Fruit fly (Drosophila melanogaster) whole organism, embryonic: ENCODE data around the gene CG5196.
A peak's percentile ranks its signal among the peaks of the same experiment; 100 is the strongest.

Experiments
- Abd-B ChIP-seq: fragments of 200-800 bp; sonication (Bioruptor generic); optimal IDR thresholded peaks from 2 replicates; lab custom pipeline; 2018; ENCODE audit warnings: missing biosample characterization, mild to moderate bottlenecking, missing genetic modification characterization, moderate library complexity
- Atf-2 ChIP-seq: fragments of 200-800 bp; sonication (Bioruptor generic); optimal IDR thresholded peaks from 2 replicates; lab custom pipeline; 2016; ENCODE audit warnings: missing biosample characterization, missing genetic modification characterization
- B-H1 ChIP-seq: fragments of 200-800 bp; sonication (Bioruptor generic); IDR thresholded peaks from 3 replicates; pipeline ENCODE4 v1.3.6; 2022; ENCODE audit warnings: missing biosample characterization, missing genetic modification characterization
- Bgb ChIP-seq: fragments of 200-800 bp; sonication (Bioruptor generic); IDR thresholded peaks from 2 replicates; pipeline ENCODE4 v1.3.6; 2022; ENCODE audit warnings: missing biosample characterization, missing genetic modification characterization; ENCODE audit not compliant: partially characterized antibody
- CG10565 ChIP-seq: fragments of 200-800 bp; sonication (Bioruptor generic); optimal IDR thresholded peaks from 3 replicates; lab custom pipeline; 2016; ENCODE audit warnings: missing biosample characterization, mild to moderate bottlenecking, missing genetic modification characterization
- CG10959 ChIP-seq: fragments of 200-800 bp; sonication (Bioruptor generic); IDR thresholded peaks from 2 replicates; pipeline ENCODE4 v1.3.6; 2022; ENCODE audit warnings: missing biosample characterization, missing genetic modification characterization
- CG11723 ChIP-seq: fragments of 200-800 bp; sonication (Bioruptor generic); optimal IDR thresholded peaks from 2 replicates; lab custom pipeline; 2017; ENCODE audit warnings: missing biosample characterization, mild to moderate bottlenecking, missing genetic modification characterization
- CG12659 ChIP-seq: fragments of 200-800 bp; sonication (Bioruptor generic); optimal IDR thresholded peaks from 3 replicates; lab custom pipeline; 2017; ENCODE audit warnings: mild to moderate bottlenecking, missing biosample characterization, missing genetic modification reagents, missing genetic modification characterization
- CG1529 ChIP-seq: fragments of 200-800 bp; sonication (Bioruptor generic); optimal IDR thresholded peaks from 3 replicates; lab custom pipeline; 2018; ENCODE audit warnings: missing biosample characterization, missing genetic modification characterization
- CG1602 ChIP-seq: fragments of 200-800 bp; sonication (Bioruptor generic); optimal IDR thresholded peaks from 3 replicates; lab custom pipeline; 2016; ENCODE audit warnings: missing biosample characterization, missing genetic modification characterization
- CG18599 ChIP-seq: fragments of 200-800 bp; sonication (Bioruptor generic); optimal IDR thresholded peaks from 3 replicates; lab custom pipeline; 2017; ENCODE audit warnings: missing biosample characterization, missing genetic modification characterization, mild to moderate bottlenecking, moderate library complexity, missing genetic modification reagents
- CG2875 ChIP-seq: fragments of 200-800 bp; sonication (Bioruptor generic); optimal IDR thresholded peaks from 2 replicates; lab custom pipeline; 2017; ENCODE audit warnings: missing biosample characterization, mild to moderate bottlenecking, missing genetic modification characterization, missing genetic modification reagents
- CG33213 ChIP-seq: fragments of 200-800 bp; sonication (Bioruptor generic); optimal IDR thresholded peaks from 3 replicates; lab custom pipeline; 2016; ENCODE audit warnings: missing biosample characterization, missing genetic modification characterization
- CG4730 ChIP-seq: fragments of 200-800 bp; sonication (Bioruptor generic); IDR thresholded peaks from 2 replicates; pipeline ENCODE4 v1.3.6; 2022; ENCODE audit warnings: missing biosample characterization, missing genetic modification characterization
- CG6175 ChIP-seq: fragments of 200-800 bp; sonication (Bioruptor generic); IDR thresholded peaks from 3 replicates; pipeline ENCODE4 v1.3.6; 2022; ENCODE audit warnings: missing biosample characterization, missing genetic modification characterization
- CG6791 ChIP-seq: fragments of 200-800 bp; sonication (Bioruptor generic); IDR thresholded peaks from 3 replicates; pipeline ENCODE4 v1.3.6; 2022; ENCODE audit warnings: missing biosample characterization, missing genetic modification characterization; ENCODE audit not compliant: partially characterized antibody
- CG7271 ChIP-seq: fragments of 200-800 bp; sonication (Bioruptor generic); optimal IDR thresholded peaks from 2 replicates; lab custom pipeline; 2018; ENCODE audit warnings: missing biosample characterization, mild to moderate bottlenecking, missing genetic modification characterization, moderate library complexity
- CG8281 ChIP-seq: fragments of 200-800 bp; sonication (Bioruptor generic); optimal IDR thresholded peaks from 2 replicates; lab custom pipeline; 2018; ENCODE audit warnings: missing biosample characterization, mild to moderate bottlenecking, missing genetic modification characterization, moderate library complexity
- CG8290 ChIP-seq, 3 experiments: fragments of 200-800 bp; sonication (Bioruptor generic); optimal IDR thresholded peaks; 2 replicates each; lab custom pipeline; 2016 to 2019; ENCODE audit warnings: missing biosample characterization in 3 of 3, missing genetic modification characterization in 3 of 3, mild to moderate bottlenecking in 2 of 3, moderate library complexity in 1 of 3
- Dbx ChIP-seq: fragments of 200-800 bp; sonication (Bioruptor generic); IDR thresholded peaks from 3 replicates; pipeline ENCODE4 v1.3.6; 2022; ENCODE audit warnings: missing biosample characterization, missing genetic modification characterization
- HLH4C ChIP-seq: fragments of 200-800 bp; sonication (Bioruptor generic); IDR thresholded peaks from 3 replicates; pipeline ENCODE4 v1.3.6; 2022; ENCODE audit warnings: missing biosample characterization, missing genetic modification characterization; ENCODE audit not compliant: partially characterized antibody
- Hand ChIP-seq: fragments of 200-800 bp; sonication (Bioruptor generic); optimal IDR thresholded peaks from 2 replicates; lab custom pipeline; 2017; ENCODE audit warnings: mild to moderate bottlenecking, missing biosample characterization, missing genetic modification reagents, missing genetic modification characterization
- Hr78 ChIP-seq, 2 experiments: fragments of 200-800 bp in 1 of 2; fragments of >200 bp in 1 of 2; sonication (Bioruptor generic) in 1 of 2; optimal IDR thresholded peaks; 2 replicates each; lab custom pipeline; 2017 to 2019; ENCODE audit warnings: missing biosample characterization in 2 of 2, missing genetic modification characterization in 2 of 2, mild to moderate bottlenecking in 1 of 2, moderate library complexity in 1 of 2
- Oaz ChIP-seq: fragments of 200-800 bp; sonication (Bioruptor generic); IDR thresholded peaks from 2 replicates; pipeline ENCODE4 v1.3.6; 2022; ENCODE audit warnings: missing biosample characterization, missing genetic modification characterization
- Sox100B ChIP-seq: fragments of 200-800 bp; sonication (Bioruptor generic); optimal IDR thresholded peaks from 3 replicates; lab custom pipeline; 2018; ENCODE audit warnings: missing biosample characterization, mild to moderate bottlenecking, missing genetic modification characterization
- Ssrp ChIP-seq: fragments of 200-800 bp; sonication (Bioruptor generic); optimal IDR thresholded peaks from 2 replicates; lab custom pipeline; 2018; ENCODE audit warnings: missing biosample characterization, mild to moderate bottlenecking, missing genetic modification characterization, moderate library complexity
- YL-1 ChIP-seq: fragments of 200-800 bp; sonication (Bioruptor generic); optimal IDR thresholded peaks from 3 replicates; lab custom pipeline; 2017; ENCODE audit warnings: missing biosample characterization, mild to moderate bottlenecking, missing genetic modification characterization
- ci ChIP-seq: fragments of 200-800 bp; sonication (Bioruptor generic); IDR thresholded peaks from 3 replicates; pipeline ENCODE4 v1.3.6; 2022; ENCODE audit warnings: missing biosample characterization, missing genetic modification characterization
- corto ChIP-seq: fragments of 200-800 bp; sonication (Bioruptor generic); optimal IDR thresholded peaks from 2 replicates; lab custom pipeline; 2016; ENCODE audit warnings: missing biosample characterization, mild to moderate bottlenecking, missing genetic modification characterization, moderate library complexity
- crc ChIP-seq: fragments of 200-800 bp; sonication (Bioruptor generic); optimal IDR thresholded peaks from 2 replicates; lab custom pipeline; 2016; ENCODE audit warnings: missing biosample characterization, missing genetic modification characterization
- disco-r ChIP-seq: fragments of 200-800 bp; sonication (Bioruptor generic); optimal IDR thresholded peaks from 2 replicates; lab custom pipeline; 2016; ENCODE audit warnings: missing biosample characterization, missing genetic modification characterization
- dmrt11E ChIP-seq: fragments of 200-800 bp; sonication (Bioruptor generic); optimal IDR thresholded peaks from 3 replicates; lab custom pipeline; 2018; ENCODE audit warnings: missing biosample characterization, mild to moderate bottlenecking, missing genetic modification characterization, moderate library complexity
- esg ChIP-seq: fragments of 200-800 bp; sonication (Bioruptor generic); conservative IDR thresholded peaks from 2 replicates; pipeline ENCODE4 v1.3.6; 2022; ENCODE audit warnings: missing biosample characterization, missing genetic modification characterization
- fd3F ChIP-seq: fragments of 200-800 bp; sonication (Bioruptor generic); optimal IDR thresholded peaks from 2 replicates; lab custom pipeline; 2018; ENCODE audit warnings: missing biosample characterization, mild to moderate bottlenecking, missing genetic modification characterization, moderate library complexity
- gce ChIP-seq: fragments of 200-800 bp; sonication (Bioruptor generic); IDR thresholded peaks from 3 replicates; pipeline ENCODE4 v1.3.6; 2022; ENCODE audit warnings: missing biosample characterization, missing genetic modification characterization
- grau ChIP-seq: fragments of 200-800 bp; optimal IDR thresholded peaks from 3 replicates; lab custom pipeline; 2019; ENCODE audit warnings: missing biosample characterization, mild to moderate bottlenecking, missing genetic modification characterization, moderate library complexity
- hb ChIP-seq: fragments of 200-800 bp; sonication (Bioruptor generic); IDR thresholded peaks from 3 replicates; pipeline ENCODE4 v1.3.6; 2022; ENCODE audit warnings: missing biosample characterization, missing genetic modification characterization; ENCODE audit not compliant: partially characterized antibody
- mirr ChIP-seq: fragments of 200-800 bp; sonication (Bioruptor generic); optimal IDR thresholded peaks from 3 replicates; lab custom pipeline; 2018; ENCODE audit warnings: missing biosample characterization, mild to moderate bottlenecking, missing genetic modification characterization
- nau ChIP-seq: fragments of 200-800 bp; sonication (Bioruptor generic); optimal IDR thresholded peaks from 3 replicates; lab custom pipeline; 2017; ENCODE audit warnings: missing biosample characterization, mild to moderate bottlenecking, missing genetic modification characterization, missing genetic modification reagents
- odd ChIP-seq: fragments of 200-800 bp; sonication (Bioruptor generic); optimal IDR thresholded peaks from 2 replicates; lab custom pipeline; 2017; ENCODE audit warnings: missing biosample characterization, mild to moderate bottlenecking, missing genetic modification characterization
- otp ChIP-seq: fragments of 200-800 bp; sonication (Bioruptor generic); IDR thresholded peaks from 3 replicates; pipeline ENCODE4, ENCODE4 v1.3.6; 2022; ENCODE audit warnings: missing biosample characterization, missing genetic modification characterization
- pros ChIP-seq: fragments of 200-800 bp; sonication (Bioruptor generic); optimal IDR thresholded peaks from 3 replicates; lab custom pipeline; 2019; ENCODE audit warnings: missing biosample characterization, mild to moderate bottlenecking, missing genetic modification characterization, moderate library complexity
- sc ChIP-seq, 3 experiments: fragments of >200 bp in 2 of 3; fragments of 200-800 bp in 1 of 3; sonication (Bioruptor generic) in 1 of 3; optimal IDR thresholded peaks; 2 replicates in 2 of 3; 3 replicates in 1 of 3; lab custom pipeline; 2017; ENCODE audit warnings: mild to moderate bottlenecking in 1 of 3, missing biosample characterization in 1 of 3, missing genetic modification characterization in 1 of 3, missing genetic modification reagents in 1 of 3
- sob ChIP-seq: fragments of 200-800 bp; sonication (Bioruptor generic); IDR thresholded peaks from 2 replicates; pipeline ENCODE4 v1.3.6; 2022; ENCODE audit warnings: missing biosample characterization, missing genetic modification characterization
- tin ChIP-seq: fragments of 200-800 bp; sonication (Bioruptor generic); optimal IDR thresholded peaks from 3 replicates; lab custom pipeline; 2016; ENCODE audit warnings: missing biosample characterization, missing genetic modification characterization
- tup ChIP-seq: fragments of 200-800 bp; sonication (Bioruptor generic); optimal IDR thresholded peaks from 2 replicates; lab custom pipeline; 2016; ENCODE audit warnings: missing biosample characterization, mild to moderate bottlenecking, missing genetic modification characterization, moderate library complexity
- vnd ChIP-seq: fragments of 200-800 bp; sonication (Bioruptor generic); IDR thresholded peaks from 3 replicates; pipeline ENCODE4 v1.3.6; 2022; ENCODE audit warnings: missing biosample characterization, missing genetic modification characterization; ENCODE audit not compliant: partially characterized antibody

Gene CG5196

DNA sequence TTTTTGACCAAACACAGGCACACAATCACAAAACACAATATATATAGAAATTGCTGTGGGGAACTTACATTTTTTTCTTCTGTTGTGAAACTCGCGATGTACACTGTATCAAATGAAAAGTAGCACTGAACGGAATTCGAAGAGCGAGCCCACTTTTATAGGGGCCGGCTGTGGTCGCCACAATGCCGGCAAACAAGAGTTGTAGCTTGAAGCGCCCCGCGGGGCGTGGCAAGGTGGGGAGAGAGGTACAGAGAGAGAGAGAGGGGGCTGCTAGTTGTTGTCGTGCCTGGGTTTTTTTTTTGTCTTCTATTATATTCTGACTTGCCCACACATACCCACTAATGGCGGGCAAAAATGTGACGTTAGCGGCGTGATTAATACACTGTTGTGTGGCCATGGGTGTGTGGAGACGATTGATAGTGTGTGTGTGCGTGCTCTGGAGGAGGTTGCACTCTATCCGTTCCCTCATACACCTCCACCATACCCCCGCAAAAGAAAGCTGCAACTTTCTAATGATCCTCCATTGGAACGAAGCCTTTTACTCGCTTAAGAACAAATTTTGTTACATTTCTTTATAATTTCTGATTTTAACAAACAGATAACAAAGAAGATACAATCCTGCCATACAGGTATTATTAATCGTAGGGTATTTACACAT, 38.9 kb upstream of the CG5196 start, which contains the start of gene GstD1 (continued):
- TF ChIP-seq ci (peak; percentile 63; the same call in 2 of the 3 replicates), fd3F (GFP tag; lab: Kevin White, UChicago) (peak; percentile 34), mirr (GFP tag; lab: Kevin White, UChicago) (peak; percentile 43), CG7271 (tag; lab: Kevin White, UChicago) (no peak), CG2875 (GFP tag; lab: Kevin White, UChicago) (no peak), CG6175 (GFP tag; lab: Robert Waterston, UW) (peak; percentile 92), disco-r (GFP tag; lab: Kevin White, UChicago) (no peak), grau (tag; lab: Kevin White, UChicago) (peak; percentile 46), hb (GFP tag; lab: Robert Waterston, UW) (no peak), dmrt11E (tag; lab: Kevin White, UChicago) (no peak), Sox100B (GFP tag; lab: Kevin White, UChicago) (peak; percentile 18), CG8281 (tag; lab: Kevin White, UChicago) (no peak), CG8290 (GFP tag; optimal IDR thresholded peaks at IDR 0.05; lab: Kevin White, UChicago) (no peak), CG8290 (tag; optimal IDR thresholded peaks at IDR 0.05; lab: Kevin White, UChicago) (peak in 1 of 2 experiments; percentile 34), CG4730 (no peak), Ssrp (tag; lab: Kevin White, UChicago) (no peak), sc (optimal IDR thresholded peaks at IDR 0.05; lab: Kevin White, UChicago) (no peak), sc (GFP tag; optimal IDR thresholded peaks at IDR 0.05; lab: Kevin White, UChicago) (no peak), CG10959 (no peak), CG11723 (GFP tag; lab: Kevin White, UChicago) (no peak), sob (no peak), otp (GFP tag; lab: Robert Waterston, UW) (no peak), corto (GFP tag; lab: Kevin White, UChicago) (no peak), Atf-2 (GFP tag; lab: Kevin White, UChicago) (no peak), Dbx (peak; percentile 69; the same call in 2 of the 3 replicates), vnd (GFP tag; lab: Robert Waterston, UW) (no peak), CG33213 (GFP tag; lab: Kevin White, UChicago) (no peak), CG18599 (peak; percentile 56), Oaz (GFP tag; lab: Robert Waterston, UW) (no peak), Bgb (peak; percentile 63), pros (GFP tag; lab: Kevin White, UChicago) (no peak), crc (no peak), tin (GFP tag; lab: Kevin White, UChicago) (peak; percentile 20), CG6791 (GFP tag; lab: Robert Waterston, UW) (0 out of 3 replicates have a peak, but pooled peaks have one; percentile 27), esg (GFP tag; lab: Robert Waterston, UW) (peak; percentile 16; the same call in 1 of the 2 replicates), CG1529 (no peak), Hr78 (GFP tag; optimal IDR thresholded peaks at IDR 0.05; lab: Kevin White, UChicago) (peak in 1 of 2 experiments; percentile 23), Hand (GFP tag; lab: Kevin White, UChicago) (no peak), B-H1 (GFP tag; lab: Robert Waterston, UW) (no peak), CG10565 (GFP tag; lab: Kevin White, UChicago) (no peak), odd (GFP tag; lab: Kevin White, UChicago) (no peak), gce (GFP tag; lab: Robert Waterston, UW) (no peak), CG12659 (peak; percentile 23), Abd-B (GFP tag; lab: Kevin White, UChicago) (peak; percentile 21), tup (GFP tag; lab: Kevin White, UChicago) (no peak), YL-1 (GFP tag; lab: Kevin White, UChicago) (no peak), CG1602 (GFP tag; lab: Kevin White, UChicago) (no peak), nau (peak; percentile 6), HLH4C (peak; percentile 42; the same call in 1 of the 3 replicates)
